Worm (Caenorhabditis elegans) whole organism, late embryonic: ENCODE results near the gene exo-1.

Source experiments
- ama-1 ChIP-seq: fragments of 150-350 bp; optimal IDR thresholded peaks from 2 replicates; lab custom pipeline; 2014
- ceh-19 ChIP-seq: fragments of 200-800 bp; sonication (Bioruptor generic); optimal IDR thresholded peaks from 2 replicates; lab custom pipeline; 2018; ENCODE audit warnings: mild to moderate bottlenecking, missing genetic modification characterization, missing compliant biosample characterization
- ceh-45 ChIP-seq: fragments of 200-800 bp; sonication (Bioruptor generic); IDR thresholded peaks from 2 replicates; pipeline ENCODE4 v1.3.6; 2022; ENCODE audit warnings: missing genetic modification reagents, missing genetic modification characterization, missing compliant biosample characterization
- dve-1 ChIP-seq: sonication (generic microtip); optimal IDR thresholded peaks from 2 replicates; lab custom pipeline; 2017; ENCODE audit warnings: antibody characterized with exemption, mild to moderate bottlenecking, missing genetic modification characterization, missing compliant biosample characterization
- elt-2 ChIP-seq: sonication (generic microtip); optimal IDR thresholded peaks from 2 replicates; lab custom pipeline; 2016; ENCODE audit warnings: missing genetic modification reagents, missing genetic modification characterization, missing compliant biosample characterization
- fkh-10 ChIP-seq: fragments of 150-350 bp; optimal IDR thresholded peaks from 2 replicates; lab custom pipeline; 2014; ENCODE audit warnings: missing biosample characterization, missing genetic modification reagents, missing genetic modification characterization
- fkh-6 ChIP-seq: sonication (generic microtip); optimal IDR thresholded peaks from 2 replicates; lab custom pipeline; 2016; ENCODE audit warnings: missing genetic modification characterization, missing compliant biosample characterization
- nfya-1 ChIP-seq: sonication (generic microtip); optimal IDR thresholded peaks from 2 replicates; lab custom pipeline; 2017; ENCODE audit warnings: missing genetic modification characterization, mild to moderate bottlenecking, missing compliant biosample characterization, antibody characterized with exemption, moderate library complexity
- pax-1 ChIP-seq: fragments of 150-350 bp; optimal IDR thresholded peaks from 2 replicates; lab custom pipeline; 2014; ENCODE audit warnings: missing biosample characterization, missing genetic modification characterization

DNA sequence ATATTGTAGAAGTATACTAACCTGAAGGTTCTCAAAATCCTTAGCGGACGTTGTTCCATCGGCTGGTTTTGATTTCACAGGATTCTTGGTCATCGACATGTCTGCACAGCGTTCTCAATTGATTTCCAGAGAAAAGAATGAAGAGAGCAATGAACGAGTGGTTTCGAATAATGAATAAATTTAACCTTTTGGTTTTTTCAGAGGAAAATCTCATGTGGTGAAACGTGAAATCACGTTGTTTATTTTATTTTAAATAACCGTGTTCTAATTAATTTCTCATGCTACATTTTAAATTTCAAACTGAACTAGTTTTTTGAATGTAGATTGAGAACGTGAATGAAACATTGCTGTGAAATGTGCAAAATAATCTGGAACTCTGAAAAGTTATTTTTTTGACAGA is 43.1 kb upstream of the exo-1 start, which contains the start of gene T03F6.6:
- TF ChIP-seq fkh-6 (no peak), nfya-1 (no peak), fkh-10 (GFP tag; lab: Kevin White, UChicago) (no peak), ama-1 (lab: Kevin White, UChicago) (no peak), pax-1 (tag; lab: Kevin White, UChicago) (no peak), ceh-19 (GFP tag; lab: Kevin White, UChicago) (no peak), dve-1 (tag; lab: Kevin White, UChicago) (no peak), ceh-45 (no peak), elt-2 (no peak)
